Fruit fly (Drosophila melanogaster) whole organism, embryonic: Measurements from ENCODE around the gene Tbcd.

Experiments
- Atf6 ChIP-seq: fragments of 200-800 bp; sonication (Bioruptor generic); IDR thresholded peaks from 2 replicates; pipeline ENCODE4 v1.3.6; 2022; ENCODE audit warnings: missing biosample characterization, missing genetic modification characterization
- B-H2 ChIP-seq: fragments of 200-800 bp; sonication (Bioruptor generic); optimal IDR thresholded peaks from 2 replicates; lab custom pipeline; 2018; ENCODE audit warnings: missing biosample characterization, mild to moderate bottlenecking, missing genetic modification characterization
- CG10147 ChIP-seq: fragments of 200-800 bp; sonication (Bioruptor generic); optimal IDR thresholded peaks from 2 replicates; lab custom pipeline; 2019; ENCODE audit warnings: missing biosample characterization, mild to moderate bottlenecking, missing genetic modification characterization, moderate library complexity
- CG12769 ChIP-seq: fragments of 200-800 bp; sonication (Bioruptor generic); optimal IDR thresholded peaks from 2 replicates; lab custom pipeline; 2019; ENCODE audit warnings: missing biosample characterization, mild to moderate bottlenecking, missing genetic modification characterization, moderate library complexity
- CG13296 ChIP-seq: fragments of 200-800 bp; sonication (Bioruptor generic); optimal IDR thresholded peaks from 3 replicates; lab custom pipeline; 2018; ENCODE audit warnings: missing biosample characterization, mild to moderate bottlenecking, missing genetic modification characterization
- CG15601 ChIP-seq: fragments of 200-800 bp; sonication (Bioruptor generic); optimal IDR thresholded peaks from 3 replicates; lab custom pipeline; 2019; ENCODE audit warnings: missing biosample characterization, mild to moderate bottlenecking, missing genetic modification characterization, moderate library complexity
- CG15696 ChIP-seq: fragments of 200-800 bp; sonication (Bioruptor generic); optimal IDR thresholded peaks from 2 replicates; lab custom pipeline; 2019; ENCODE audit warnings: missing biosample characterization, mild to moderate bottlenecking, missing genetic modification characterization, moderate library complexity
- CG1603 ChIP-seq: fragments of 200-800 bp; sonication (Bioruptor generic); optimal IDR thresholded peaks from 2 replicates; lab custom pipeline; 2019; ENCODE audit warnings: missing biosample characterization, mild to moderate bottlenecking, missing genetic modification characterization, moderate library complexity
- CG2678 ChIP-seq: fragments of 200-800 bp; sonication (Bioruptor generic); optimal IDR thresholded peaks from 3 replicates; lab custom pipeline; 2019; ENCODE audit warnings: missing biosample characterization, mild to moderate bottlenecking, missing genetic modification characterization, moderate library complexity
- CG2712 ChIP-seq: fragments of 200-800 bp; optimal IDR thresholded peaks from 3 replicates; lab custom pipeline; 2019; ENCODE audit warnings: missing biosample characterization, mild to moderate bottlenecking, missing genetic modification characterization, moderate library complexity
- CG4328 ChIP-seq: fragments of 200-800 bp; sonication (Bioruptor generic); optimal IDR thresholded peaks from 3 replicates; lab custom pipeline; 2017; ENCODE audit warnings: missing biosample characterization, missing genetic modification reagents, missing genetic modification characterization
- CG5180 ChIP-seq: fragments of 200-800 bp; sonication (Bioruptor generic); optimal IDR thresholded peaks from 3 replicates; lab custom pipeline; 2017; ENCODE audit warnings: missing biosample characterization, missing genetic modification characterization, mild to moderate bottlenecking, moderate library complexity, missing genetic modification reagents
- CG6254 ChIP-seq: fragments of 200-800 bp; sonication (Bioruptor generic); optimal IDR thresholded peaks from 3 replicates; lab custom pipeline; 2017; ENCODE audit warnings: mild to moderate bottlenecking, missing biosample characterization, missing genetic modification reagents, missing genetic modification characterization
- CG7556 ChIP-seq: fragments of 200-800 bp; sonication (Bioruptor generic); optimal IDR thresholded peaks from 2 replicates; lab custom pipeline; 2017; ENCODE audit warnings: missing biosample characterization, mild to moderate bottlenecking, missing genetic modification characterization
- CG7987 ChIP-seq: fragments of 200-800 bp; sonication (Bioruptor generic); optimal IDR thresholded peaks from 2 replicates; lab custom pipeline; 2018; ENCODE audit warnings: missing biosample characterization, mild to moderate bottlenecking, missing genetic modification characterization, moderate library complexity
- Fer1 ChIP-seq: fragments of 200-800 bp; sonication (Bioruptor generic); optimal IDR thresholded peaks from 2 replicates; lab custom pipeline; 2017; ENCODE audit warnings: missing biosample characterization, mild to moderate bottlenecking, missing genetic modification characterization
- H2.0 ChIP-seq: fragments of 200-800 bp; sonication (Bioruptor generic); IDR thresholded peaks from 2 replicates; pipeline ENCODE4 v1.3.6; 2022; ENCODE audit warnings: missing biosample characterization, missing genetic modification characterization
- HmgZ ChIP-seq: fragments of 200-800 bp; sonication (Bioruptor generic); optimal IDR thresholded peaks from 2 replicates; lab custom pipeline; 2018; ENCODE audit warnings: missing biosample characterization, mild to moderate bottlenecking, missing genetic modification characterization
- Meics ChIP-seq: fragments of 200-800 bp; sonication (Bioruptor generic); optimal IDR thresholded peaks from 2 replicates; lab custom pipeline; 2017; ENCODE audit warnings: missing biosample characterization, mild to moderate bottlenecking, missing genetic modification characterization
- Opbp ChIP-seq: fragments of 200-800 bp; sonication (Bioruptor generic); IDR thresholded peaks from 3 replicates; pipeline ENCODE4 v1.3.6; 2022; ENCODE audit warnings: missing biosample characterization, missing genetic modification characterization; ENCODE audit not compliant: partially characterized antibody
- Ptx1 ChIP-seq: fragments of 200-800 bp; sonication (Bioruptor generic); IDR thresholded peaks from 2 replicates; pipeline ENCODE4 v1.3.6; 2022; ENCODE audit warnings: missing biosample characterization, missing genetic modification characterization
- Rx ChIP-seq: fragments of 200-800 bp; sonication (Bioruptor generic); IDR thresholded peaks from 2 replicates; pipeline ENCODE4 v1.3.6; 2022; ENCODE audit warnings: missing biosample characterization, missing genetic modification characterization
- Ssrp ChIP-seq: fragments of 200-800 bp; sonication (Bioruptor generic); optimal IDR thresholded peaks from 2 replicates; lab custom pipeline; 2018; ENCODE audit warnings: missing biosample characterization, mild to moderate bottlenecking, missing genetic modification characterization, moderate library complexity
- YL-1 ChIP-seq: fragments of 200-800 bp; sonication (Bioruptor generic); optimal IDR thresholded peaks from 3 replicates; lab custom pipeline; 2017; ENCODE audit warnings: missing biosample characterization, mild to moderate bottlenecking, missing genetic modification characterization
- ac ChIP-seq: fragments of 200-800 bp; sonication (Bioruptor generic); optimal IDR thresholded peaks from 3 replicates; lab custom pipeline; 2017; ENCODE audit warnings: missing biosample characterization, mild to moderate bottlenecking, missing genetic modification characterization
- ase ChIP-seq: fragments of 200-800 bp; sonication (Bioruptor generic); IDR thresholded peaks from 3 replicates; pipeline ENCODE4 v1.3.6; 2022; ENCODE audit warnings: missing biosample characterization, missing genetic modification characterization
- bab2 ChIP-seq: fragments of 200-800 bp; sonication (Bioruptor generic); optimal IDR thresholded peaks from 2 replicates; lab custom pipeline; 2016; ENCODE audit warnings: missing biosample characterization, missing genetic modification characterization
- bsh ChIP-seq, 2 experiments: fragments of 200-800 bp; sonication (Bioruptor generic); optimal IDR thresholded peaks; 2 replicates each; lab custom pipeline; 2017 to 2018; ENCODE audit warnings: mild to moderate bottlenecking in 2 of 2, missing biosample characterization in 2 of 2, missing genetic modification characterization in 2 of 2, moderate library complexity in 1 of 2
- cas ChIP-seq: fragments of 200-800 bp; sonication (Bioruptor generic); IDR thresholded peaks from 2 replicates; pipeline ENCODE4 v1.3.6; 2022; ENCODE audit warnings: missing biosample characterization, missing genetic modification characterization
- caup ChIP-seq: fragments of 200-800 bp; sonication (Bioruptor generic); optimal IDR thresholded peaks from 3 replicates; lab custom pipeline; 2017; ENCODE audit warnings: missing biosample characterization, mild to moderate bottlenecking, missing genetic modification characterization, moderate library complexity; ENCODE audit not compliant: severe bottlenecking
- cg ChIP-seq: fragments of 200-800 bp; sonication (Bioruptor generic); optimal IDR thresholded peaks from 3 replicates; lab custom pipeline; 2019; ENCODE audit warnings: missing biosample characterization, mild to moderate bottlenecking, missing genetic modification characterization, moderate library complexity
- chinmo ChIP-seq: fragments of 200-800 bp; sonication (Bioruptor generic); IDR thresholded peaks from 4 replicates; pipeline ENCODE4 v1.3.6; 2022; ENCODE audit warnings: missing biosample characterization, missing genetic modification characterization; ENCODE audit not compliant: partially characterized antibody
- cwo ChIP-seq: fragments of 200-800 bp; sonication (Bioruptor generic); optimal IDR thresholded peaks from 3 replicates; lab custom pipeline; 2017; ENCODE audit warnings: missing biosample characterization, missing genetic modification characterization, mild to moderate bottlenecking, moderate library complexity, missing genetic modification reagents
- gcm2 ChIP-seq: fragments of 200-800 bp; sonication (Bioruptor generic); optimal IDR thresholded peaks from 2 replicates; lab custom pipeline; 2016; ENCODE audit warnings: missing biosample characterization, missing genetic modification characterization
- grn ChIP-seq: fragments of 200-800 bp; sonication (Bioruptor generic); optimal IDR thresholded peaks from 3 replicates; lab custom pipeline; 2017; ENCODE audit warnings: missing biosample characterization, missing genetic modification characterization
- gsb ChIP-seq: fragments of 200-800 bp; sonication (Bioruptor generic); IDR thresholded peaks from 2 replicates; pipeline ENCODE4 v1.3.6; 2022; ENCODE audit warnings: missing biosample characterization, missing genetic modification characterization
- hkb ChIP-seq, 2 experiments: fragments of 200-800 bp in 1 of 2; fragments of >200 bp in 1 of 2; sonication (Bioruptor generic) in 1 of 2; IDR thresholded peaks in 1 of 2; optimal IDR thresholded peaks in 1 of 2; 2 replicates each; pipeline versions ENCODE4 v1.3.6 to Lab custom; 2017 to 2022; ENCODE audit warnings: missing biosample characterization in 1 of 2, missing genetic modification characterization in 1 of 2
- lab ChIP-seq: fragments of 200-800 bp; sonication (Bioruptor generic); optimal IDR thresholded peaks from 3 replicates; lab custom pipeline; 2017; ENCODE audit warnings: missing biosample characterization, missing genetic modification characterization, mild to moderate bottlenecking, moderate library complexity, missing genetic modification reagents
- nau ChIP-seq: fragments of 200-800 bp; sonication (Bioruptor generic); optimal IDR thresholded peaks from 3 replicates; lab custom pipeline; 2017; ENCODE audit warnings: missing biosample characterization, mild to moderate bottlenecking, missing genetic modification characterization, missing genetic modification reagents
- odd ChIP-seq: fragments of 200-800 bp; sonication (Bioruptor generic); optimal IDR thresholded peaks from 2 replicates; lab custom pipeline; 2017; ENCODE audit warnings: missing biosample characterization, mild to moderate bottlenecking, missing genetic modification characterization
- pita ChIP-seq: fragments of 200-800 bp; sonication (Bioruptor generic); optimal IDR thresholded peaks from 2 replicates; lab custom pipeline; 2017; ENCODE audit warnings: missing biosample characterization, mild to moderate bottlenecking, missing genetic modification characterization
- sd ChIP-seq: fragments of 200-800 bp; sonication (Bioruptor generic); optimal IDR thresholded peaks from 3 replicates; lab custom pipeline; 2018; ENCODE audit warnings: missing biosample characterization, mild to moderate bottlenecking, missing genetic modification characterization, moderate library complexity
- so ChIP-seq: fragments of 200-800 bp; sonication (Bioruptor generic); IDR thresholded peaks from 3 replicates; pipeline ENCODE4 v1.3.6; 2022; ENCODE audit warnings: missing biosample characterization, missing genetic modification characterization
- stc ChIP-seq: fragments of 200-800 bp; sonication (Bioruptor generic); IDR thresholded peaks from 2 replicates; pipeline ENCODE4 v1.3.6; 2022; ENCODE audit warnings: missing biosample characterization, missing genetic modification characterization

Gene Tbcd

dm6 chr2L:2166958-2167707, 19.8 kb downstream of the Tbcd start (continued):
- TF ChIP-seq CG4328 (GFP tag; lab: Kevin White, UChicago), result no peak
- no peak for TF ChIP-seq stc
- TF ChIP-seq sd (tag; lab: Kevin White, UChicago), result peak; percentile 44
- no peak for TF ChIP-seq CG7556 (GFP tag; lab: Kevin White, UChicago)
- TF ChIP-seq Opbp (GFP tag; lab: Robert Waterston, UW), result no peak
- TF ChIP-seq pita (GFP tag; lab: Kevin White, UChicago), result no peak
- TF ChIP-seq Ptx1 (GFP tag; lab: Robert Waterston, UW), result no peak
- no peak for TF ChIP-seq ase
- no peak for TF ChIP-seq Rx (GFP tag; lab: Robert Waterston, UW)
- TF ChIP-seq gsb (GFP tag; lab: Robert Waterston, UW), result 0 out of 2 replicates have a peak, but pooled peaks have one; percentile 13
- TF ChIP-seq H2.0 (GFP tag; lab: Robert Waterston, UW), result no peak

dm6 chr2L:2168184-2168893, 21.0 kb downstream of the Tbcd start:
- TF ChIP-seq caup, result peak; percentile 69
- TF ChIP-seq ac (GFP tag; lab: Kevin White, UChicago), result peak; percentile 4
- TF ChIP-seq CG7987, result peak; percentile 17
- peak; percentile 41 for TF ChIP-seq CG15601 (tag; lab: Kevin White, UChicago)
- TF ChIP-seq CG2678 (tag; lab: Kevin White, UChicago), result peak; percentile 67
- TF ChIP-seq cas (GFP tag; lab: Robert Waterston, UW), result no peak
- TF ChIP-seq Ssrp (tag; lab: Kevin White, UChicago), result no peak
- TF ChIP-seq chinmo (GFP tag; lab: Robert Waterston, UW), result no peak
- TF ChIP-seq CG13296 (GFP tag; lab: Kevin White, UChicago), result peak; percentile 67
- TF ChIP-seq Meics (GFP tag; lab: Kevin White, UChicago), result peak; percentile 40
- TF ChIP-seq YL-1 (GFP tag; lab: Kevin White, UChicago), result peak; percentile 5
- no peak for TF ChIP-seq hkb (optimal IDR thresholded peaks at IDR 0.05; lab: Kevin White, UChicago)
- TF ChIP-seq hkb (GFP tag; IDR thresholded peaks at IDR 0.05; lab: Robert Waterston, UW), result peak; percentile 46
- TF ChIP-seq CG12769, result peak; percentile 52
- TF ChIP-seq so (GFP tag; lab: Robert Waterston, UW), result peak; percentile 31; the same call in 1 of the 3 replicates
- peak; percentile 13 for TF ChIP-seq CG2712 (tag; lab: Kevin White, UChicago)
- peak; percentile 65 for TF ChIP-seq Fer1
- TF ChIP-seq grn (GFP tag; lab: Kevin White, UChicago), result peak; percentile 65
- peak; percentile 49 for TF ChIP-seq CG6254 (GFP tag; lab: Kevin White, UChicago)
- peak; percentile 31; the same call in 1 of the 2 replicates for TF ChIP-seq Atf6 (GFP tag; lab: Robert Waterston, UW)
- TF ChIP-seq CG15696 (tag; lab: Kevin White, UChicago), result peak; percentile 28
- peak in 1 of 2 experiments; percentile 61 for TF ChIP-seq bsh (GFP tag; optimal IDR thresholded peaks at IDR 0.05; lab: Kevin White, UChicago)
- no peak for TF ChIP-seq bab2 (GFP tag; lab: Kevin White, UChicago)
- peak; percentile 34 for TF ChIP-seq B-H2 (GFP tag; lab: Kevin White, UChicago)
- TF ChIP-seq gcm2, result no peak
- TF ChIP-seq CG1603 (tag; lab: Kevin White, UChicago), result peak; percentile 38
- TF ChIP-seq lab (GFP tag; lab: Kevin White, UChicago), result peak; percentile 80
- no peak for TF ChIP-seq CG10147 (GFP tag; lab: Kevin White, UChicago)
- peak; percentile 50 for TF ChIP-seq CG5180
- peak; percentile 24 for TF ChIP-seq HmgZ (tag; lab: Kevin White, UChicago)
- peak; percentile 30 for TF ChIP-seq cg (GFP tag; lab: Kevin White, UChicago)
- TF ChIP-seq nau (GFP tag; lab: Kevin White, UChicago), result peak; percentile 16
- TF ChIP-seq odd (GFP tag; lab: Kevin White, UChicago), result peak; percentile 67
- TF ChIP-seq cwo (GFP tag; lab: Kevin White, UChicago), result peak; percentile 19
